Worm (Caenorhabditis elegans): Measurements from ENCODE around the gene sek-4.

ce11 chrX:5407271-5407670 is 32.4 kb downstream of the sek-4 start:
- TF ChIP-seq ceh-39 (tag; optimal IDR thresholded peaks at IDR 0.05) (no peak), lsy-2 (tag; optimal IDR thresholded peaks at IDR 0.05) (no peak), unc-62 (GFP tag; optimal IDR thresholded peaks at IDR 0.05) (no peak), nhr-12 (tag; optimal IDR thresholded peaks at IDR 0.05) (no peak), ztf-11 (tag; optimal IDR thresholded peaks at IDR 0.05) (no peak), lin-13 (tag; optimal IDR thresholded peaks at IDR 0.05) (no peak)
